Worm (Caenorhabditis elegans) whole organism, L2 larva: Measurements from ENCODE around the gene str-182.

Experiments
- fos-1 ChIP-seq: fragments of 150-350 bp; optimal IDR thresholded peaks from 2 replicates; lab custom pipeline; 2014; ENCODE audit warnings: missing biosample characterization, missing genetic modification characterization
- ztf-11 ChIP-seq: sonication (generic microtip); optimal IDR thresholded peaks from 2 replicates; lab custom pipeline; 2017; ENCODE audit warnings: missing biosample characterization, missing genetic modification characterization

DNA sequence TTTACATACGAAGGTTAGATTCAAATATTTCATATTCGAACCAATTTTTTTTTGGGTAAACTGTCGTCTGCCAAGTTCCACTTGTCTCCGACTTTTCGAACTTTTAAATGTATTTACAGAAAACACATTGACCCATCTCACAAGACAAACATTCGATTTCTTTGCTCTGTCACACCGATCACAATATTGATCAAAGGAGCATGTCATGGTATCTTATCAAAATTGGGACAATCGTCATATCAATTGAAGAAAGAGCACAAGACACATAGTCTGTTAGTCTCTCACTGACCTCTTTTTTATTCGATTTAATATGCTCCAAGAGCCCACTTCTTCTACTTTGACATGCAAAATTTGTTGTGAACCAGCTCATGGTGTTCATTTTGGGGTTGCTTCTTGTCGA, 22.8 kb upstream of the str-182 start, which contains the start of gene nhr-232:
- no peak for TF ChIP-seq ztf-11 (tag; lab: Kevin White, UChicago)
- peak; percentile 80 for TF ChIP-seq fos-1
